Worm (Caenorhabditis elegans) whole organism, L1 larva: ENCODE measurements around the gene bbs-4.

Experiments
- C04F5.9 ChIP-seq: sonication (generic microtip); optimal IDR thresholded peaks from 2 replicates; lab custom pipeline; 2016; ENCODE audit warnings: missing genetic modification characterization, missing compliant biosample characterization
- C34B4.2 ChIP-seq: sonication (generic microtip); optimal IDR thresholded peaks from 2 replicates; lab custom pipeline; 2017; ENCODE audit warnings: mild to moderate bottlenecking, missing genetic modification characterization, missing compliant biosample characterization
- Y116A8C.19 ChIP-seq: sonication (generic microtip); optimal IDR thresholded peaks from 2 replicates; lab custom pipeline; 2016; ENCODE audit warnings: missing compliant biosample characterization, missing genetic modification characterization, borderline replicate concordance
- aly-2 ChIP-seq: fragments of 150-350 bp; optimal IDR thresholded peaks from 2 replicates; lab custom pipeline; 2014; ENCODE audit warnings: missing biosample characterization, missing genetic modification characterization
- blmp-1 ChIP-seq: fragments of 150-350 bp; optimal IDR thresholded peaks from 2 replicates; lab custom pipeline; 2014; ENCODE audit warnings: missing biosample characterization, missing genetic modification characterization
- ceh-88 ChIP-seq: fragments of 200-800 bp; sonication (Bioruptor generic); IDR thresholded peaks from 2 replicates; pipeline ENCODE4 v1.3.6; 2022; ENCODE audit warnings: missing genetic modification characterization, missing compliant biosample characterization
- ceh-90 ChIP-seq: sonication (generic microtip); optimal IDR thresholded peaks from 2 replicates; lab custom pipeline; 2016; ENCODE audit warnings: missing genetic modification characterization, missing compliant biosample characterization
- dpl-1 ChIP-seq, 3 experiments: fragments of 150-350 bp in 2 of 3; sonication (generic microtip) in 1 of 3; optimal IDR thresholded peaks; 2 replicates each; lab custom pipeline; 2014 to 2017; ENCODE audit warnings: missing biosample characterization in 3 of 3, missing genetic modification characterization in 3 of 3, missing genetic modification reagents in 3 of 3
- dsc-1 ChIP-seq: sonication (generic microtip); optimal IDR thresholded peaks from 2 replicates; lab custom pipeline; 2016; ENCODE audit warnings: mild to moderate bottlenecking, missing genetic modification characterization, missing compliant biosample characterization
- efl-1 ChIP-seq, 4 experiments: fragments of 150-350 bp; optimal IDR thresholded peaks in 3 of 4; peaks in 1 of 4; 1 replicate in 1 of 4; 2 replicates in 3 of 4; lab custom pipeline; 2014; ENCODE audit warnings: missing biosample characterization in 2 of 4, missing genetic modification characterization in 2 of 4, missing genetic modification reagents in 2 of 4
- efl-3 ChIP-seq: fragments of 200-800 bp; sonication (Bioruptor generic); optimal IDR thresholded peaks from 2 replicates; lab custom pipeline; 2018; ENCODE audit warnings: mild to moderate bottlenecking, missing genetic modification characterization, missing compliant biosample characterization
- egl-13 ChIP-seq: sonication (generic microtip); optimal IDR thresholded peaks from 2 replicates; lab custom pipeline; 2016; ENCODE audit warnings: missing genotype, missing genetic modification reagents, missing genetic modification characterization, missing compliant biosample characterization
- elt-2 ChIP-seq: sonication (generic microtip); optimal IDR thresholded peaks from 2 replicates; lab custom pipeline; 2016; ENCODE audit warnings: missing genetic modification characterization, mild to moderate bottlenecking, inconsistent platforms, missing compliant biosample characterization, missing genetic modification reagents
- elt-3 ChIP-seq, 6 experiments: fragments of 150-350 bp in 1 of 6; sonication (generic microtip); optimal IDR thresholded peaks; 2 replicates each; lab custom pipeline; 2017 to 2018; ENCODE audit warnings: missing biosample characterization in 6 of 6, missing genetic modification characterization in 6 of 6, inconsistent platforms in 1 of 6
- fkh-10 ChIP-seq: sonication (generic microtip); optimal IDR thresholded peaks from 2 replicates; lab custom pipeline; 2017; ENCODE audit warnings: missing biosample characterization, missing genetic modification reagents, missing genetic modification characterization
- hpl-2 ChIP-seq: fragments of 150-350 bp; optimal IDR thresholded peaks from 2 replicates; lab custom pipeline; 2014; ENCODE audit warnings: missing biosample characterization, missing genetic modification reagents, missing genetic modification characterization
- irx-1 ChIP-seq: sonication (generic microtip); optimal IDR thresholded peaks from 2 replicates; lab custom pipeline; 2016; ENCODE audit warnings: missing genetic modification characterization, missing compliant biosample characterization
- lin-14 ChIP-seq: fragments of 200-800 bp; sonication (Bioruptor generic); optimal IDR thresholded peaks from 2 replicates; lab custom pipeline; 2018; ENCODE audit warnings: mild to moderate bottlenecking, missing genetic modification characterization, moderate library complexity, missing compliant biosample characterization
- lin-15B ChIP-seq: fragments of 150-350 bp; sonication (generic microtip); optimal IDR thresholded peaks from 3 replicates; lab custom pipeline; 2014; ENCODE audit warnings: missing biosample characterization, missing genetic modification characterization
- lsy-2 ChIP-seq, 2 experiments: fragments of 150-350 bp; optimal IDR thresholded peaks; 2 replicates each; lab custom pipeline; 2014; ENCODE audit warnings: missing biosample characterization in 2 of 2, missing genetic modification characterization in 2 of 2
- mab-9 ChIP-seq: fragments of 200-800 bp; sonication (Bioruptor generic); IDR thresholded peaks from 2 replicates; pipeline ENCODE4 v1.3.6; 2022; ENCODE audit warnings: missing genetic modification reagents, missing genetic modification characterization, missing compliant biosample characterization
- mef-2 ChIP-seq: fragments of 150-350 bp; optimal IDR thresholded peaks from 2 replicates; lab custom pipeline; 2014; ENCODE audit warnings: missing biosample characterization, missing genetic modification characterization
- mep-1 ChIP-seq: fragments of 150-350 bp; optimal IDR thresholded peaks from 2 replicates; lab custom pipeline; 2014; ENCODE audit warnings: missing biosample characterization, missing genetic modification characterization
- nhr-12 ChIP-seq: sonication (generic microtip); optimal IDR thresholded peaks from 2 replicates; lab custom pipeline; 2017; ENCODE audit warnings: missing biosample characterization, missing genetic modification characterization
- nhr-19 ChIP-seq: fragments of 200-800 bp; sonication (Bioruptor generic); conservative IDR thresholded peaks from 2 replicates; pipeline ENCODE4 v1.3.6; 2022; ENCODE audit warnings: missing genetic modification characterization, missing compliant biosample characterization
- nhr-20 ChIP-seq: sonication (generic microtip); optimal IDR thresholded peaks from 2 replicates; lab custom pipeline; 2016; ENCODE audit warnings: mild to moderate bottlenecking, missing genetic modification characterization, missing compliant biosample characterization
- nhr-28 ChIP-seq: fragments of 150-350 bp; optimal IDR thresholded peaks from 2 replicates; lab custom pipeline; 2014; ENCODE audit warnings: missing biosample characterization, missing genetic modification characterization
- nhr-47 ChIP-seq: sonication (generic microtip); optimal IDR thresholded peaks from 2 replicates; lab custom pipeline; 2016; ENCODE audit warnings: mild to moderate bottlenecking, missing genetic modification characterization, moderate library complexity, missing compliant biosample characterization
- nhr-71 ChIP-seq: sonication (generic microtip); optimal IDR thresholded peaks from 2 replicates; lab custom pipeline; 2016; ENCODE audit warnings: mild to moderate bottlenecking, missing genetic modification characterization, moderate library complexity, missing compliant biosample characterization
- nhr-76 ChIP-seq: sonication (generic microtip); optimal IDR thresholded peaks from 2 replicates; lab custom pipeline; 2017; ENCODE audit warnings: missing biosample characterization, missing genetic modification characterization
- nhr-77 ChIP-seq: fragments of 150-350 bp; optimal IDR thresholded peaks from 2 replicates; lab custom pipeline; 2014; ENCODE audit warnings: missing biosample characterization, missing genetic modification characterization
- nhr-84 ChIP-seq: sonication (generic microtip); optimal IDR thresholded peaks from 2 replicates; lab custom pipeline; 2017; ENCODE audit warnings: missing biosample characterization, missing genetic modification characterization
- nhr-85 ChIP-seq: sonication (generic microtip); peaks from one replicate; lab custom pipeline; 2016; ENCODE audit warnings: missing genetic modification characterization, inconsistent platforms, missing compliant biosample characterization
- pax-3 ChIP-seq: fragments of 200-800 bp; sonication (Bioruptor generic); optimal IDR thresholded peaks from 2 replicates; lab custom pipeline; 2018; ENCODE audit warnings: mild to moderate bottlenecking, missing genetic modification characterization, moderate library complexity, missing compliant biosample characterization
- pqm-1 ChIP-seq: sonication (generic microtip); optimal IDR thresholded peaks from 3 replicates; lab custom pipeline; 2017; ENCODE audit warnings: missing biosample characterization, missing genetic modification characterization
- skn-1 ChIP-seq: fragments of 150-350 bp; optimal IDR thresholded peaks from 2 replicates; lab custom pipeline; 2014; ENCODE audit warnings: missing biosample characterization, missing genetic modification characterization
- snu-23 ChIP-seq: sonication (generic microtip); optimal IDR thresholded peaks from 2 replicates; lab custom pipeline; 2016; ENCODE audit warnings: missing genetic modification characterization, missing compliant biosample characterization
- sox-4 ChIP-seq: sonication (generic microtip); optimal IDR thresholded peaks from 2 replicates; lab custom pipeline; 2016; ENCODE audit warnings: missing genetic modification characterization, missing compliant biosample characterization
- sup-37 ChIP-seq: fragments of 200-800 bp; sonication (Bioruptor generic); optimal IDR thresholded peaks from 2 replicates; lab custom pipeline; 2018; ENCODE audit warnings: mild to moderate bottlenecking, missing genetic modification characterization, missing compliant biosample characterization
- swsn-7 ChIP-seq: sonication (generic microtip); optimal IDR thresholded peaks from 2 replicates; lab custom pipeline; 2016; ENCODE audit warnings: missing genetic modification characterization, missing compliant biosample characterization
- tbx-2 ChIP-seq: sonication (generic microtip); optimal IDR thresholded peaks from 2 replicates; lab custom pipeline; 2016; ENCODE audit warnings: missing genetic modification characterization, missing compliant biosample characterization
- unc-86 ChIP-seq: sonication (generic microtip); optimal IDR thresholded peaks from 2 replicates; lab custom pipeline; 2016; ENCODE audit warnings: missing genetic modification characterization, missing compliant biosample characterization
- zip-4 ChIP-seq: fragments of 200-800 bp; sonication (Bioruptor generic); optimal IDR thresholded peaks from 2 replicates; lab custom pipeline; 2018; ENCODE audit warnings: mild to moderate bottlenecking, missing genetic modification characterization, moderate library complexity, missing compliant biosample characterization
- ztf-11 ChIP-seq, 2 experiments: sonication (generic microtip); optimal IDR thresholded peaks; 2 replicates each; lab custom pipeline; 2016 to 2017; ENCODE audit warnings: missing genetic modification characterization in 2 of 2, missing biosample characterization in 1 of 2, missing compliant biosample characterization in 1 of 2

The bbs-4 gene

ce11 chrIII:9619079-9619761, 7.2 kb upstream of the bbs-4 start, which contains the start of gene hlh-11 (continued):
- TF ChIP-seq pax-3 (tag; lab: Kevin White, UChicago) = peak; percentile 55
- TF ChIP-seq lsy-2 (tag; optimal IDR thresholded peaks at IDR 0.05; lab: Kevin White, UChicago) = peak; percentile 82 to 93
- peak in 4 of 6 experiments; percentile 40 to 75 (median 55) for TF ChIP-seq elt-3 (tag; optimal IDR thresholded peaks at IDR 0.05; lab: Kevin White, UChicago)
- peak; percentile 0 for TF ChIP-seq ceh-90 (tag; lab: Kevin White, UChicago)
- peak; percentile 71 for TF ChIP-seq skn-1 (tag; lab: Kevin White, UChicago)
- TF ChIP-seq nhr-19 (GFP tag; lab: Robert Waterston, UW) = peak; percentile 88
- TF ChIP-seq nhr-84 (tag; lab: Kevin White, UChicago) = no peak
- no peak for TF ChIP-seq hpl-2 (GFP tag; lab: Kevin White, UChicago)
- peak; percentile 95 for TF ChIP-seq swsn-7 (tag; lab: Kevin White, UChicago)
- TF ChIP-seq tbx-2 (tag; lab: Kevin White, UChicago) = peak; percentile 94
- TF ChIP-seq blmp-1 = peak; percentile 81
- peak; percentile 81 for TF ChIP-seq unc-86 (tag; lab: Kevin White, UChicago)
- TF ChIP-seq nhr-28 (tag; lab: Kevin White, UChicago) = no peak
- TF ChIP-seq efl-1 (optimal IDR thresholded peaks at IDR 0.05; lab: Kevin White, UChicago) = peak; percentile 82 to 88
- TF ChIP-seq efl-1 (GFP tag; optimal IDR thresholded peaks at IDR 0.05 in 1 of 2; lab: Kevin White, UChicago) = peak; percentile 60 to 93
- peak; percentile 96 for TF ChIP-seq nhr-20 (tag; lab: Kevin White, UChicago)
- TF ChIP-seq zip-4 (GFP tag; lab: Kevin White, UChicago) = peak; percentile 44
- peak; percentile 98 for TF ChIP-seq nhr-71 (tag; lab: Kevin White, UChicago)
- peak; percentile 59 for TF ChIP-seq sox-4 (tag; lab: Kevin White, UChicago)
- TF ChIP-seq ceh-88 (GFP tag; lab: Robert Waterston, UW) = peak; percentile 77
- TF ChIP-seq nhr-12 (tag; lab: Kevin White, UChicago) = no peak
- TF ChIP-seq dsc-1 = peak; percentile 95
- TF ChIP-seq irx-1 (tag; lab: Kevin White, UChicago) = peak; percentile 72
- TF ChIP-seq egl-13 (tag; lab: Kevin White, UChicago) = peak; percentile 51
- peak; percentile 19 for TF ChIP-seq fkh-10 (GFP tag; lab: Kevin White, UChicago)
- peak; percentile 38 for TF ChIP-seq lin-15B (tag; lab: Kevin White, UChicago)
- peak; percentile 93 for TF ChIP-seq nhr-47 (tag; lab: Kevin White, UChicago)
- peak in 1 of 2 experiments; percentile 68 for TF ChIP-seq ztf-11 (tag; optimal IDR thresholded peaks at IDR 0.05; lab: Kevin White, UChicago)
- no peak for TF ChIP-seq C34B4.2 (tag; lab: Kevin White, UChicago)
- TF ChIP-seq Y116A8C.19 (tag; lab: Kevin White, UChicago) = no peak
- peak; percentile 59 for TF ChIP-seq sup-37 (GFP tag; lab: Kevin White, UChicago)
- peak; percentile 28 for TF ChIP-seq mab-9
- peak; percentile 33 for TF ChIP-seq aly-2 (tag; lab: Kevin White, UChicago)
- TF ChIP-seq pqm-1 (tag; lab: Kevin White, UChicago) = peak; percentile 27

- TF ChIP-seq mep-1 (tag; lab: Kevin White, UChicago) = peak; percentile 17
- no peak for TF ChIP-seq C04F5.9 (tag; lab: Kevin White, UChicago)
- TF ChIP-seq lin-14 = peak; percentile 1
- TF ChIP-seq nhr-85 (tag; lab: Kevin White, UChicago) = peak; percentile 67
- TF ChIP-seq zip-4 (GFP tag; lab: Kevin White, UChicago) = no peak
- TF ChIP-seq snu-23 (GFP tag; lab: Kevin White, UChicago) = no peak
- TF ChIP-seq aly-2 (tag; lab: Kevin White, UChicago) = no peak
- TF ChIP-seq blmp-1 = peak; percentile 13
- TF ChIP-seq mef-2 = no peak
- no peak for TF ChIP-seq efl-3 (GFP tag; lab: Kevin White, UChicago)
- TF ChIP-seq nhr-77 = no peak
- no peak for TF ChIP-seq nhr-76 (tag; lab: Kevin White, UChicago)
- no peak for TF ChIP-seq mab-9
- no peak for TF ChIP-seq efl-1 (optimal IDR thresholded peaks at IDR 0.05; lab: Kevin White, UChicago)
- TF ChIP-seq efl-1 (GFP tag; optimal IDR thresholded peaks at IDR 0.05 in 1 of 2; lab: Kevin White, UChicago) = peak in 1 of 2 experiments; percentile 16
- no peak for TF ChIP-seq nhr-12 (tag; lab: Kevin White, UChicago)
- peak in 1 of 3 experiments; percentile 8 for TF ChIP-seq dpl-1 (GFP tag; optimal IDR thresholded peaks at IDR 0.05; lab: Kevin White, UChicago)
- TF ChIP-seq elt-2 = no peak
- no peak for TF ChIP-seq C34B4.2 (tag; lab: Kevin White, UChicago)
Measured at ce11 chrIII:9617599-9618262, 5.7 kb upstream of the bbs-4 start.
